Worm (Caenorhabditis elegans) whole organism, midembryonic: Measurements from ENCODE around the gene C08F11.7.
"Not testable (repeated sequence)": the region's sequence is repeated elsewhere in the genome, so short reads cannot be mapped to it uniquely, and the experiment has no call there.

ENCODE experiments used
- T22C8.4 ChIP-seq: fragments of 200-800 bp; sonication (Bioruptor generic); IDR thresholded peaks from 2 replicates; pipeline ENCODE4 v1.3.6; 2022; ENCODE audit warnings: missing genetic modification characterization, missing compliant biosample characterization
- cog-1 ChIP-seq: sonication (generic microtip); optimal IDR thresholded peaks from 2 replicates; lab custom pipeline; 2016; ENCODE audit warnings: missing genetic modification characterization, missing compliant biosample characterization
- flt-1 ChIP-seq: fragments of 200-800 bp; sonication (Bioruptor generic); IDR thresholded peaks from 2 replicates; pipeline ENCODE4 v1.3.6; 2022; ENCODE audit warnings: missing genetic modification characterization, missing compliant biosample characterization
- klf-2 ChIP-seq: fragments of 200-800 bp; sonication (Bioruptor generic); conservative IDR thresholded peaks from 2 replicates; pipeline ENCODE4 v1.3.6; 2022; ENCODE audit warnings: missing genetic modification reagents, missing genetic modification characterization, missing compliant biosample characterization
- med-1 ChIP-seq: sonication (generic microtip); optimal IDR thresholded peaks from 2 replicates; lab custom pipeline; 2017; ENCODE audit warnings: missing genetic modification characterization, mild to moderate bottlenecking, missing compliant biosample characterization, antibody characterized with exemption, missing genetic modification reagents; ENCODE audit not compliant: insufficient read depth
- ref-1 ChIP-seq: fragments of 200-800 bp; sonication (Bioruptor generic); conservative IDR thresholded peaks from 2 replicates; pipeline ENCODE4 v1.3.6; 2022; ENCODE audit warnings: missing genetic modification reagents, missing genetic modification characterization, missing compliant biosample characterization
- tab-1 ChIP-seq: fragments of 200-800 bp; sonication (Bioruptor generic); IDR thresholded peaks from 2 replicates; pipeline ENCODE4 v1.3.6; 2022; ENCODE audit warnings: missing genetic modification characterization, missing compliant biosample characterization
- ztf-23 ChIP-seq: fragments of 200-800 bp; sonication (Bioruptor generic); IDR thresholded peaks from 2 replicates; pipeline ENCODE4 v1.3.6; 2022; ENCODE audit warnings: missing genetic modification reagents, missing genetic modification characterization, missing compliant biosample characterization
- ztf-29 ChIP-seq: fragments of 200-800 bp; sonication (Bioruptor generic); IDR thresholded peaks from 2 replicates; pipeline ENCODE4 v1.3.6; 2022; ENCODE audit warnings: missing genetic modification reagents, missing genetic modification characterization, missing compliant biosample characterization

Gene C08F11.7

DNA sequence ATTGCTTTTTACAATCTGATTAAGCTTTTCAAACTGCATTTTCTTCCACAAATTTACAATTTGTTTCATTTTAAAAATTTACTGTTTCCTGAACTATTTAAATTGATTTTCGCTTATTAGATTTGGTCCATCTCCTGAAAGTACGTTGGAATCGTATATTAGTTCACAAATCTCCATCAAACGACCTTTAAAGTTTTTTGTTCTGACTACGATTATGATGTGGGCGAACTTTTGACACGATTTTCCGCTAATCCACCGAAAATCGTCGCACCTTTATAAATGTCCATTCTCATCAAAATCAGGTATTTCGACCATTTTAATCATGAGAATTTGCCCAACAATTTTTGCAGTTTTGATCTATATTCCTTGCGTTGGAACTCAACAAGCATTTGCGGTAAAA, 13.5 kb upstream of the C08F11.7 start, which contains the start of gene C08F11.1:
Gene C08F11.1 (plus strand): TSS at position 301 of the 400 bp plus-strand sequence.
- TF ChIP-seq T22C8.4 (no peak), tab-1 (GFP tag; lab: Robert Waterston, UW) (no peak), cog-1 (tag; lab: Kevin White, UChicago) (no peak), ztf-29 (GFP tag; lab: Robert Waterston, UW) (no peak), med-1 (no peak), ref-1 (no peak), ztf-23 (GFP tag; lab: Robert Waterston, UW) (no peak)

DNA sequence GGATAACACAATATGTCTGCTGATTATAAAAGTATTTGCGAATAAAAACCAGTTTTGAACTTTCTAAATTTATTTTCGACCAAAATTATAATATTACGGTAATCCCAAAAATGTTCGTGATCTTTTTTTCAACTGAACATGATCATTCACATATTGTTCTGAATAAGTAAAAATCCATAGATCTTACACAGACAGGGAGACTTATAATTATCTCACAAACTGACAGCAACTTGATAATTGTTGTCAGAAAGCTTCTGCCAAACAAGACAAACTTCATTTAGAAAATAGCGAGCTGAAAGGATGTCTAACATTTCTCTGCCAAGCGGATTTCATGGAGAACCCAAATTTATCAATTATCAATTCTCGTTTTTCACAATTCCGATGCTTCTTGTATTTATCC, 10.6 kb upstream of the C08F11.7 start, which contains the start of gene sru-21:
Gene sru-21 (plus strand): TSS at position 301 of the 400 bp plus-strand sequence.
- TF ChIP-seq ref-1 (no peak), flt-1 (GFP tag; lab: Robert Waterston, UW) (no peak), klf-2 (GFP tag; lab: Robert Waterston, UW) (no peak), cog-1 (tag; lab: Kevin White, UChicago) (no peak), T22C8.4 (no peak), ztf-23 (GFP tag; lab: Robert Waterston, UW) (no peak), med-1 (no peak), ztf-29 (GFP tag; lab: Robert Waterston, UW) (no peak), tab-1 (GFP tag; lab: Robert Waterston, UW) (no peak)

DNA sequence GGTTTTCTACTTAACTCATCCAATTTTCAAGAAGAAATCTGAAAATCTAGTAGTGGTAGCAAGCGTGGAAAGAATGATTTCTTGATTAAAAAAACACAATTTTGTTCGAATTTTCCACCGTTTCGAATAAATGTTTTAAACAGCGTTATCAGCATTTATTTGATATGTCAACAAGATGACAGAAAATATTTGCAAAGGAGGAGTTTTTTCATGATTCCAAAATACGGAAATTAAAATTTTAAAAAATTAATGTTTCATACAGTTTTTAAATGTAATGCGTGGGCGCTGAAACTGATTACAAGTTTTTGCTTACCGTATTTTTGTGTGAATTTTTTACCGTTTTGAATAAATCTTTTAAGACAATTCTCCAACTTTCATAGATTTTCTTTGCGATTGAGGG, 4.5 kb upstream of the C08F11.7 start:
- TF ChIP-seq med-1 (no peak), flt-1 (GFP tag; lab: Robert Waterston, UW) (no peak)

DNA sequence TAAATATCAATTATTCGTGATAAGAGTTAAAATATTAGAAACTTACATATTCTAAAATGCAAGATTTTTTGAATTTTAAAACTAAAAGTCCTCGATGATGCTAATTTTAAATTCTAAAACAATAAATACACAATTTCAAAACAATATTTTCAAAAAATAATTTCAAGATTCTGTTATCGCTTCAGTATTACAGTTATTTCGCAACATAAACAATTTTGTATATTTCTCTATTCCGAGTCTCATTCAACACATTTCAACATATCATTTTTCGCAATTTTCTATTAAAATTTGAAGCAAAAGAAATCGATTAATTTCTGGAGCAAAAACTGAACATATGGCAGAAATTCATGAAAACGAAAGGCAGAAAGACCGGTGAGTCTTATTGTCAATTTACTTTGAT, 3.9 kb upstream of the C08F11.7 start, which contains the start of gene fbxa-98:
Gene fbxa-98 (plus strand): TSS at position 243 of the 400 bp plus-strand sequence.
- TF ChIP-seq flt-1 (GFP tag; lab: Robert Waterston, UW) (no peak), cog-1 (tag; lab: Kevin White, UChicago) (no peak), T22C8.4 (no peak)

DNA sequence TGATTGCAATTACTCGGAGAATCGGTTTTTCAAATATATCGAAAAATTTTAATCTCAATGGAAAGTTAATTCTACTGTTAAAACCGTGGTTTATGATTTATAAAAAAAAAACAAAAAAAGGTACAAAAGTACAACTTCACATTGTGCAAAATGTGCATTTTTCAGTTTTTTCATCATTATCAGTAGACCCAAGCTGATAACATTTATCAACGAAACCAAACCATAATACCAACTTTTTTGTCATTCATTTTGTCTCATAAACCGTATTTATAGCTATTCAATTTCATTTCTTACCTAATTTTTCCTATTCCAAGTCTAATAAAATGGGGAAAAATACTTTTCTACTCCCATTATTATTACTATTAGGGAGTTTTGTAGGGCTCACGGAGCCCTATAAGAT, 2.0 kb downstream of the C08F11.7 start, which contains the start of gene ugt-22:
Gene ugt-22 (plus strand): TSS at position 234 of the 400 bp plus-strand sequence.
- TF ChIP-seq ztf-23 (GFP tag; lab: Robert Waterston, UW): no peak
- TF ChIP-seq klf-2 (GFP tag; lab: Robert Waterston, UW): no peak
- TF ChIP-seq cog-1 (tag; lab: Kevin White, UChicago): no peak
- TF ChIP-seq ztf-29 (GFP tag; lab: Robert Waterston, UW): no peak
- no peak for TF ChIP-seq T22C8.4
- no peak for TF ChIP-seq flt-1 (GFP tag; lab: Robert Waterston, UW)
- TF ChIP-seq tab-1 (GFP tag; lab: Robert Waterston, UW): no peak
- no peak for TF ChIP-seq ref-1
- no peak for TF ChIP-seq med-1

DNA sequence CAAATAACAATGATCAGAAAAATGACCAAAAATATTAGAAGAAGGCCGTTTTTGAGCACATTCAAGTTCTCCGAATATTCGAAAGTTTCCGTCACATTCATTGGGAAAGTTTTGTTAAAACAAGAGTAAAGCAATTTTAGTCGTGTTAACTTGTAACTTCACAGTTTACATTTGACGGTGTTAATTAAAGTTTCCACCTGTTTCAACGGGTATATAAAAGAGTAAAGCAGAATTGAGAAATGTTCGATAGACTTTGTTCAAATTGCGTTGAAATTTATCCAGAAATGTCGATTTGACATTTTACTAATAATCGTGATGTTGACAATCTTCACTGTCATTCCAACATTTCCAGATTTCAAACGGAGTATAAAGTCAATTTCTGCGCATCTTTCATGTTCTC, 8.7 kb downstream of the C08F11.7 start, which contains the start of gene srz-29:
Gene srz-29 (minus strand): TSS at position 101 of the 400 bp plus-strand sequence.
- no peak for TF ChIP-seq flt-1 (GFP tag; lab: Robert Waterston, UW)
- no peak for TF ChIP-seq klf-2 (GFP tag; lab: Robert Waterston, UW)
- no peak for TF ChIP-seq ztf-23 (GFP tag; lab: Robert Waterston, UW)
- TF ChIP-seq T22C8.4: no peak
- no peak for TF ChIP-seq med-1
- TF ChIP-seq ztf-29 (GFP tag; lab: Robert Waterston, UW): no peak
- no peak for TF ChIP-seq ref-1
- TF ChIP-seq tab-1 (GFP tag; lab: Robert Waterston, UW): no peak
- TF ChIP-seq cog-1 (tag; lab: Kevin White, UChicago): no peak

DNA sequence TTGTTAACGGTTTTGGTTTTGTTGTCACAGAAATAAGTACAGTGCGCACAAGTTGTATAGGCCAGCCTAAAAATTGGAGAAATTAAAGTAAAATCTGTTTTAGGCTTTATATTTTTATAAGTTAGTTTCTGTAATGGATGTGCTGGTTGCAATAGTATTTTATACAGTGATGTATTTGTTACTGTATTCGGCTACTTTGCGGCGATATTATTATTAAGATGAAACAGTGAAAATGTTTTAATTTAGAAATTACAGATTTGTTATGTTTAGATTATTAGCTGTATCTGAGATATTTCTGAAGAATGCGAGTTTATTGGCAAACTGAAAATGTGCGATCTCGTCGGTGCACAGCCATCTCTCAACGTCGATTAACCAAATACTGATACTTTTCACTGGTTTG, 10.5 kb downstream of the C08F11.7 start, which contains the start of gene ule-4:
Gene ule-4 (minus strand): TSS at position 101 of the 400 bp plus-strand sequence.
- TF ChIP-seq ztf-29 (GFP tag; lab: Robert Waterston, UW) (no peak), cog-1 (tag; lab: Kevin White, UChicago) (no peak), flt-1 (GFP tag; lab: Robert Waterston, UW) (no peak), ref-1 (no peak), klf-2 (GFP tag; lab: Robert Waterston, UW) (no peak), med-1 (no peak), tab-1 (GFP tag; lab: Robert Waterston, UW) (no peak), T22C8.4 (no peak), ztf-23 (GFP tag; lab: Robert Waterston, UW) (no peak)

DNA sequence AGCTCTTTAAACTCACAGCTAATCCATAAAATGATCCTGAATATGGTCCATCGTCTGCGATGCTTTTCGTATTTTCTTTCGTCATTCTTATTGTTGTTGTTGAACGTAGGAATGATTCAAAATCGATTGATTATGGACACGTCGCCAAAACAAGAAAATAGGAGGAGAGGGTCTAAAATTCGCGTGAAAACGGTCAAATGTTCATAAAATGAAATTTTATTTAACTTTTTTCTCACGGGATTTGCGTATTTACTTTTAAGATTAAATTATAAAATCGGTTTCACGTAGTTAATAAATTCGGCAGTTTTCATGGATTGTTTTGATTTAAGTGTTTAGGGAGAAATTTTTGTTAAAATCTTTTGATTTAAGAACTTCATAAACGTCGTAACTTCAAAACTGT, 12.1 kb downstream of the C08F11.7 start, which contains the start of gene C08F11.10:
Gene C08F11.10 (minus strand): TSS at position 101 of the 400 bp plus-strand sequence.
- TF ChIP-seq cog-1 (tag; lab: Kevin White, UChicago): no peak
- no peak for TF ChIP-seq ztf-29 (GFP tag; lab: Robert Waterston, UW)

DNA sequence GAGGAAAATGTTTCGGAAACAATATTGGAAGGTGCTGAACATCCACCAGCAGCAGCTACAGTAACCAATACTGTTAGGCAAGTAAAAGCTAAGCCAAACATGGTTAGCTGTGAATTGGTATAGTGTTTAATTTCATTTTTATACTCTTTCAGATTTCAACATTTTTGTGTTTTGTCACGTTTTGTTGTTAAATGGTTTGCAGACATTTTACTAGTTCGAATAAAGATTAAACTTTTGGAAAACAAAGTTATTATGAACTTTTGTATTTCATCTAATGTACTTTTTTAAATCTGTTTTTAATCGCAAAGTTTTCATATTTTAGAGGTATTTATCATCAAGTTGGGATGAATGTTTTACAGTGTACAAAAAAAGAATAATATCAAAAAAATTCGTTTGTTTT, 13.2 kb downstream of the C08F11.7 start, which contains the start of gene C08F11.17:
Gene C08F11.17 (minus strand): TSS at position 101 of the 400 bp plus-strand sequence.
- no peak for TF ChIP-seq T22C8.4
- TF ChIP-seq klf-2 (GFP tag; lab: Robert Waterston, UW): no peak
- no peak for TF ChIP-seq cog-1 (tag; lab: Kevin White, UChicago)
- TF ChIP-seq ref-1: no peak
- TF ChIP-seq tab-1 (GFP tag; lab: Robert Waterston, UW): no peak

DNA sequence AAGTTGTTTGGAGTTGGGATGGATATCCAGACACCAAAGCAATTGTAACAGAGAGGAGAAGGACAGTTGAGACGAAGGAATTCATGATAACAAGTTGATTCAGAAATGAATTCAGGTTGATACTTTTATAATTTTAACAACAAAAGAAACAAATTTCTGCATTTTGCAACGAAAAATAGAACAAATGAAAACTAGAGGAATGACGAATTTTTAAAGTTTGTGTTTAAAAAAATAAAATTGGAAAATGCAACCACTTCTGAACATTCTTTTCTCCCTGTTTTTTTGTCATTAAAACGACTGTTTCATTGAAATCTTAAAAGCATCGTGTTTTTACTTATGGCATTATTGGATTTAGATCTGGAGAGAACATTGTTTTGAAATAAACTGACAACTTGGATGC, 14.3 kb downstream of the C08F11.7 start, which contains the start of gene C08F11.12:
Gene C08F11.12 (minus strand): TSS at position 101 of the 400 bp plus-strand sequence.
- not testable (repeated sequence) for TF ChIP-seq ref-1; ztf-29 (GFP tag; lab: Robert Waterston, UW); ztf-23 (GFP tag; lab: Robert Waterston, UW)

DNA sequence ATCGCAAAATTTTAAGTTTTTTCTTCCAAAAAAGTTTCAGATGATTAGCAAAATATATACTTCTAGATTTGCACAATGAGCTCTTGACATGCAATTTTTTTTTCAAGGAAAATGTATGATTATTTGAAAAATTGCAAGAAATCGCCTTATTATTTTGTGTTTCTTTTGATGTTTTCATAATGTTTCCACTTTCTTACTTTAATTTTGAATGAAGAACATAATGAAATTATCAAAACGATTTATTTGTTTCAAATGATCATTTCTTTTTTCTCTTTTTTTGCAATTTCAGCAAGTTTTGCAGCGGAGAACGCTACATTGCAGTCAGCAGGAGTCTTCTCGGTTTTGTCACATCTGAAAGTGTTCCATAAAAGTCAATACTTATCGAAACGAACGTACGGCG, 14.9 kb downstream of the C08F11.7 start, which contains the start of gene Y45F10C.6:
Gene Y45F10C.6 (plus strand): TSS at position 301 of the 400 bp plus-strand sequence.
- TF ChIP-seq ztf-29 (GFP tag; lab: Robert Waterston, UW); med-1; T22C8.4: not testable (repeated sequence)
